Worm (Caenorhabditis elegans): ENCODE results near the gene mbk-1.

DNA sequence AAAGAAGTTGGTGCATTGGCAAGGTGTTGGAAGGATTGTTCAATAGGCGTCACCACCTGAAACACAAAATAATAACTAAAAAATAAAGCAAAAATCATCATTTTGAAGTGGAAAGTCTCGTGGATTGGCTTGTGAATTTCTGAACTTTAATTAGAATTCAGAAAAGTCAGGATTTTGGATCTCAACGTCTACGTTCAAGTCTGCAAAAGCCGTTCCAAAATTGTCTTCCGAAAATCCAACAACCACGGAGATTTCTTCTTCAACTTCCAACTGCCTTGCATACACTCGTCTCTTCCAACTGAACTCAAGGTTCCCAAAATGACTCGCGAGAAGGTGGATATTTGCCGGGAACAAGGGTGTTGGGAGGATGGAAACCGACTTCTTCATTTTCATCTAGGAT, 41.4 kb upstream of the mbk-1 start, which contains the start of gene C27C12.3:
- no peak for TF ChIP-seq ces-1 (GFP tag; optimal IDR thresholded peaks at IDR 0.05)
- TF ChIP-seq snpc-4 (tag; optimal IDR thresholded peaks at IDR 0.05) = no peak
- TF ChIP-seq mab-5 (tag; optimal IDR thresholded peaks at IDR 0.05) = no peak
- no peak for TF ChIP-seq unc-62 (GFP tag; optimal IDR thresholded peaks at IDR 0.05)
- no peak for TF ChIP-seq lsy-2 (tag; optimal IDR thresholded peaks at IDR 0.05)
- TF ChIP-seq pha-4 (tag; optimal IDR thresholded peaks at IDR 0.05) = no peak
- no peak for TF ChIP-seq unc-39 (tag; optimal IDR thresholded peaks at IDR 0.05)
- no peak for TF ChIP-seq lin-13 (tag; optimal IDR thresholded peaks at IDR 0.05)
- TF ChIP-seq elt-3 (tag; optimal IDR thresholded peaks at IDR 0.05) = no peak
- no peak for TF ChIP-seq mep-1 (tag; optimal IDR thresholded peaks at IDR 0.05)
- no peak for TF ChIP-seq nhr-2 (tag; optimal IDR thresholded peaks at IDR 0.05)
- TF ChIP-seq ceh-43 (GFP tag; optimal IDR thresholded peaks at IDR 0.05) = no peak
- no peak for TF ChIP-seq ztf-11 (tag; optimal IDR thresholded peaks at IDR 0.05)
- TF ChIP-seq nhr-12 (tag; optimal IDR thresholded peaks at IDR 0.05) = no peak
